Worm (Caenorhabditis elegans) whole organism, L1 larva: ENCODE data around the gene B0034.2.

ENCODE experiments used
- C16A3.4 ChIP-seq: fragments of 150-350 bp; optimal IDR thresholded peaks from 2 replicates; lab custom pipeline; 2014; ENCODE audit warnings: missing biosample characterization, missing genetic modification characterization
- aha-1 ChIP-seq: fragments of 150-350 bp; optimal IDR thresholded peaks from 2 replicates; lab custom pipeline; 2014; ENCODE audit warnings: missing biosample characterization, missing genetic modification characterization
- aly-2 ChIP-seq: fragments of 150-350 bp; optimal IDR thresholded peaks from 2 replicates; lab custom pipeline; 2014; ENCODE audit warnings: missing biosample characterization, missing genetic modification characterization
- blmp-1 ChIP-seq: fragments of 150-350 bp; optimal IDR thresholded peaks from 2 replicates; lab custom pipeline; 2014; ENCODE audit warnings: missing biosample characterization, missing genetic modification characterization
- efl-1 ChIP-seq, 4 experiments: fragments of 150-350 bp; optimal IDR thresholded peaks in 3 of 4; peaks in 1 of 4; 1 replicate in 1 of 4; 2 replicates in 3 of 4; lab custom pipeline; 2014; ENCODE audit warnings: missing biosample characterization in 2 of 4, missing genetic modification characterization in 2 of 4, missing genetic modification reagents in 2 of 4
- efl-3 ChIP-seq: fragments of 200-800 bp; sonication (Bioruptor generic); optimal IDR thresholded peaks from 2 replicates; lab custom pipeline; 2018; ENCODE audit warnings: mild to moderate bottlenecking, missing genetic modification characterization, missing compliant biosample characterization
- fkh-8 ChIP-seq: sonication (generic microtip); optimal IDR thresholded peaks from 2 replicates; lab custom pipeline; 2016; ENCODE audit warnings: mild to moderate bottlenecking, missing genetic modification characterization, missing compliant biosample characterization
- grh-1 ChIP-seq: fragments of 200-800 bp; sonication (Bioruptor generic); IDR thresholded peaks from 2 replicates; pipeline ENCODE4 v1.3.6; 2022; ENCODE audit warnings: missing genetic modification reagents, missing genetic modification characterization, missing compliant biosample characterization
- lin-35 ChIP-seq, 2 experiments: fragments of 150-350 bp; optimal IDR thresholded peaks; 2 replicates each; lab custom pipeline; 2014; ENCODE audit warnings: missing biosample characterization in 2 of 2, missing genetic modification characterization in 2 of 2, missing genetic modification reagents in 2 of 2
- lir-3 ChIP-seq: sonication (generic microtip); optimal IDR thresholded peaks from 2 replicates; lab custom pipeline; 2016; ENCODE audit warnings: mild to moderate bottlenecking, missing genetic modification characterization, moderate library complexity, missing compliant biosample characterization; ENCODE audit not compliant: poor library complexity
- lsy-2 ChIP-seq, 2 experiments: fragments of 150-350 bp; optimal IDR thresholded peaks; 2 replicates each; lab custom pipeline; 2014; ENCODE audit warnings: missing biosample characterization in 2 of 2, missing genetic modification characterization in 2 of 2
- nhr-12 ChIP-seq: sonication (generic microtip); optimal IDR thresholded peaks from 2 replicates; lab custom pipeline; 2017; ENCODE audit warnings: missing biosample characterization, missing genetic modification characterization
- nhr-19 ChIP-seq: fragments of 200-800 bp; sonication (Bioruptor generic); conservative IDR thresholded peaks from 2 replicates; pipeline ENCODE4 v1.3.6; 2022; ENCODE audit warnings: missing genetic modification characterization, missing compliant biosample characterization
- nhr-47 ChIP-seq: sonication (generic microtip); optimal IDR thresholded peaks from 2 replicates; lab custom pipeline; 2016; ENCODE audit warnings: mild to moderate bottlenecking, missing genetic modification characterization, moderate library complexity, missing compliant biosample characterization
- snpc-4 ChIP-seq: fragments of 150-350 bp; optimal IDR thresholded peaks from 2 replicates; lab custom pipeline; 2014; ENCODE audit warnings: missing biosample characterization, missing genetic modification characterization
- tbx-2 ChIP-seq: sonication (generic microtip); optimal IDR thresholded peaks from 2 replicates; lab custom pipeline; 2016; ENCODE audit warnings: missing genetic modification characterization, missing compliant biosample characterization
- unc-62 ChIP-seq: fragments of 150-350 bp; optimal IDR thresholded peaks from 2 replicates; lab custom pipeline; 2014; ENCODE audit warnings: missing biosample characterization, missing genetic modification reagents, missing genetic modification characterization
- ztf-11 ChIP-seq, 2 experiments: sonication (generic microtip); optimal IDR thresholded peaks; 2 replicates each; lab custom pipeline; 2016 to 2017; ENCODE audit warnings: missing genetic modification characterization in 2 of 2, missing biosample characterization in 1 of 2, missing compliant biosample characterization in 1 of 2

B0034.2 gene

ce11 chrII:5896512-5896911 is 47.7 kb downstream of the B0034.2 start (continued):
- no peak for TF ChIP-seq ztf-11 (tag; optimal IDR thresholded peaks at IDR 0.05; lab: Kevin White, UChicago)
- TF ChIP-seq lsy-2 (tag; optimal IDR thresholded peaks at IDR 0.05; lab: Kevin White, UChicago), result no peak
- TF ChIP-seq unc-62 (GFP tag; lab: Kevin White, UChicago), result no peak
- no peak for TF ChIP-seq aly-2 (tag; lab: Kevin White, UChicago)
- peak; percentile 72 for TF ChIP-seq fkh-8 (tag; lab: Kevin White, UChicago)
- peak; percentile 35 for TF ChIP-seq nhr-47 (tag; lab: Kevin White, UChicago)
- TF ChIP-seq lir-3, result no peak
- TF ChIP-seq lin-35 (GFP tag; optimal IDR thresholded peaks at IDR 0.05; lab: Kevin White, UChicago), result no peak
- TF ChIP-seq aha-1 (tag; lab: Kevin White, UChicago), result no peak
- TF ChIP-seq efl-3, result no peak
- TF ChIP-seq nhr-19 (GFP tag; lab: Robert Waterston, UW), result no peak
- TF ChIP-seq blmp-1 (tag; lab: Kevin White, UChicago), result no peak
- no peak for TF ChIP-seq nhr-12 (tag; lab: Kevin White, UChicago)
- no peak for TF ChIP-seq grh-1 (GFP tag; lab: Robert Waterston, UW)
- TF ChIP-seq, all 84 proteins: peak for 10

ce11 chrII:5895870-5896269 is 48.3 kb downstream of the B0034.2 start, which contains the start of gene F59G1.4:
Gene F59G1.4 (plus strand): TSS chrII:5896170.
- TF ChIP-seq snpc-4 (tag; lab: Kevin White, UChicago), result no peak
- no peak for TF ChIP-seq efl-1 (optimal IDR thresholded peaks at IDR 0.05; lab: Kevin White, UChicago)
- peak in 1 of 2 experiments; percentile 10 for TF ChIP-seq efl-1 (GFP tag; optimal IDR thresholded peaks at IDR 0.05 in 1 of 2; lab: Kevin White, UChicago)
- peak; percentile 3 for TF ChIP-seq fkh-8 (tag; lab: Kevin White, UChicago)
- no peak for TF ChIP-seq tbx-2 (tag; lab: Kevin White, UChicago)
- TF ChIP-seq C16A3.4 (tag; lab: Kevin White, UChicago), result no peak
